Fruit fly (Drosophila melanogaster): Measurements from ENCODE around the gene CG11619.

- TF ChIP-seq CTCF (optimal IDR thresholded peaks at IDR 0.05) = no peak
- no peak for TF ChIP-seq CG8478 (optimal IDR thresholded peaks at IDR 0.05)
Measured at dm6 chr3L:19021701-19022100, 33.6 kb upstream of the CG11619 start.
